Worm (Caenorhabditis elegans) whole organism, early embryonic: ENCODE results near the gene C05C12.4.

ENCODE experiments used
- B0310.2 ChIP-seq: sonication (generic microtip); optimal IDR thresholded peaks from 2 replicates; lab custom pipeline; 2016; ENCODE audit warnings: mild to moderate bottlenecking, missing genetic modification characterization, missing compliant biosample characterization
- F13C5.2 ChIP-seq: sonication (generic microtip); optimal IDR thresholded peaks from 2 replicates; lab custom pipeline; 2017; ENCODE audit warnings: mild to moderate bottlenecking, missing genetic modification characterization, inconsistent platforms, missing compliant biosample characterization
- aly-1 ChIP-seq: sonication (generic microtip); optimal IDR thresholded peaks from 2 replicates; lab custom pipeline; 2016; ENCODE audit warnings: missing genetic modification characterization, missing compliant biosample characterization
- ama-1 ChIP-seq: fragments of 150-350 bp; optimal IDR thresholded peaks from 2 replicates; lab custom pipeline; 2014
- ceh-13 ChIP-seq: fragments of 200-800 bp; sonication (Bioruptor generic); optimal IDR thresholded peaks from 2 replicates; lab custom pipeline; 2018; ENCODE audit warnings: mild to moderate bottlenecking, missing genetic modification characterization, missing compliant biosample characterization
- ceh-36 ChIP-seq: sonication (generic microtip); optimal IDR thresholded peaks from 2 replicates; lab custom pipeline; 2016; ENCODE audit warnings: missing genetic modification characterization, inconsistent platforms, missing compliant biosample characterization
- ets-7 ChIP-seq: sonication (generic microtip); optimal IDR thresholded peaks from 2 replicates; lab custom pipeline; 2016; ENCODE audit warnings: missing genotype, missing genetic modification characterization, missing compliant biosample characterization
- flt-1 ChIP-seq: fragments of 200-800 bp; sonication (Bioruptor generic); IDR thresholded peaks from 2 replicates; pipeline ENCODE4 v1.3.6; 2022; ENCODE audit warnings: missing genetic modification characterization, missing compliant biosample characterization
- hmg-4 ChIP-seq: fragments of 200-800 bp; sonication (Bioruptor generic); optimal IDR thresholded peaks from 2 replicates; lab custom pipeline; 2018; ENCODE audit warnings: mild to moderate bottlenecking, missing genetic modification characterization, missing compliant biosample characterization
- sea-1 ChIP-seq: fragments of 200-800 bp; sonication (Bioruptor generic); conservative IDR thresholded peaks from 2 replicates; pipeline ENCODE4 v1.3.6; 2022; ENCODE audit warnings: missing genetic modification characterization, missing compliant biosample characterization
- tbx-11 ChIP-seq: fragments of 200-800 bp; sonication (Bioruptor generic); IDR thresholded peaks from 2 replicates; pipeline ENCODE4 v1.3.6; 2022; ENCODE audit warnings: missing genetic modification characterization, missing compliant biosample characterization
- tbx-37 ChIP-seq: fragments of 200-800 bp; sonication (Bioruptor generic); conservative IDR thresholded peaks from 2 replicates; pipeline ENCODE4 v1.3.6; 2022; ENCODE audit warnings: missing genetic modification reagents, missing genetic modification characterization, missing compliant biosample characterization
- tra-4 ChIP-seq: sonication (generic microtip); optimal IDR thresholded peaks from 2 replicates; lab custom pipeline; 2017; ENCODE audit warnings: missing genetic modification characterization, missing compliant biosample characterization

DNA sequence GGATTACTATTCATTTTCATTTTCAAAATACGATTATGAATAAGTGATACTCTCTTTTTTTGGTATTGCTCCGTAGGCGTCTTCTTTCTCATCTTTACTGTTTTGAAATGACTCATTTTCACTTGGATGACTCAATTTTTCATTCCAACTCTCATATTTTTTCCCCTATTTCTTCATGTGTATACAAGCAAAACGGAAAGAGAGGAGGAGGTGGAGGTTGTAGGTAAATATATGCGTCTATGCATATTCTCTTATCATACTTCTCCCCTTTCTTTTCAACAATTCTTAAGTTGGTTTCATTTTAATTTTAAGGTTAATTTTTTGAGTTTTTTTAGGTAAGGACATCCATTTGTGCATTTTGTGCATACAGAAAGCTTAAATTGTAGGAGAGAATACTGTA is 38.2 kb upstream of the C05C12.4 start:
- TF ChIP-seq B0310.2 (no peak), tra-4 (tag; lab: Kevin White, UChicago) (no peak), flt-1 (GFP tag; lab: Robert Waterston, UW) (no peak), ceh-13 (GFP tag; lab: Kevin White, UChicago) (no peak), tbx-37 (no peak), hmg-4 (no peak), tbx-11 (no peak), ama-1 (lab: Kevin White, UChicago) (no peak), F13C5.2 (tag; lab: Kevin White, UChicago) (no peak), aly-1 (tag; lab: Kevin White, UChicago) (no peak), ceh-36 (tag; lab: Kevin White, UChicago) (no peak), ets-7 (tag; lab: Kevin White, UChicago) (no peak), sea-1 (no peak)
